Fruit fly (Drosophila melanogaster) whole organism, adult: ENCODE results near the gene Ipp.

Source experiments
- CG11617 ChIP-seq: fragments of 200-800 bp; sonication (Bioruptor generic); optimal IDR thresholded peaks from 2 replicates; lab custom pipeline; 2017; ENCODE audit warnings: mild to moderate bottlenecking, missing biosample characterization, missing genetic modification reagents, missing genetic modification characterization
- CG12768 ChIP-seq: fragments of 200-800 bp; sonication (Bioruptor generic); optimal IDR thresholded peaks from 2 replicates; lab custom pipeline; 2017; ENCODE audit warnings: missing biosample characterization, missing genetic modification characterization, mild to moderate bottlenecking, moderate library complexity, missing genetic modification reagents
- CG14711 ChIP-seq: fragments of 200-800 bp; sonication (Bioruptor generic); optimal IDR thresholded peaks from 2 replicates; lab custom pipeline; 2018; ENCODE audit warnings: missing biosample characterization, mild to moderate bottlenecking, missing genetic modification characterization, moderate library complexity
- CG1620 ChIP-seq: fragments of 200-800 bp; sonication (Bioruptor generic); optimal IDR thresholded peaks from 2 replicates; lab custom pipeline; 2016; ENCODE audit warnings: missing biosample characterization, missing genetic modification characterization
- CG33017 ChIP-seq: fragments of 200-800 bp; sonication (Bioruptor generic); optimal IDR thresholded peaks from 2 replicates; lab custom pipeline; 2018; ENCODE audit warnings: missing biosample characterization, mild to moderate bottlenecking, missing genetic modification characterization, moderate library complexity
- CG5204 ChIP-seq: fragments of 200-800 bp; sonication (Bioruptor generic); optimal IDR thresholded peaks from 2 replicates; lab custom pipeline; 2016; ENCODE audit warnings: missing biosample characterization, missing genetic modification characterization
- CG7045 ChIP-seq: fragments of 200-800 bp; sonication (Bioruptor generic); optimal IDR thresholded peaks from 2 replicates; lab custom pipeline; 2017; ENCODE audit warnings: missing biosample characterization, mild to moderate bottlenecking, missing genetic modification characterization
- CG7101 ChIP-seq: fragments of 200-800 bp; sonication (Bioruptor generic); optimal IDR thresholded peaks from 2 replicates; lab custom pipeline; 2018; ENCODE audit warnings: missing biosample characterization, mild to moderate bottlenecking, missing genetic modification characterization, moderate library complexity
- Clk ChIP-seq: fragments of 200-800 bp; sonication (Bioruptor generic); optimal IDR thresholded peaks from 2 replicates; lab custom pipeline; 2017; ENCODE audit warnings: missing biosample characterization, missing genetic modification characterization
- Crg-1 ChIP-seq: fragments of 200-800 bp; sonication (Bioruptor generic); optimal IDR thresholded peaks from 2 replicates; lab custom pipeline; 2016; ENCODE audit warnings: missing biosample characterization, missing genetic modification characterization
- Hr96 ChIP-seq: fragments of 200-800 bp; sonication (Bioruptor generic); optimal IDR thresholded peaks from 2 replicates; lab custom pipeline; 2016; ENCODE audit warnings: missing biosample characterization, missing genetic modification characterization
- Mnt ChIP-seq: fragments of 200-800 bp; sonication (Bioruptor generic); optimal IDR thresholded peaks from 2 replicates; lab custom pipeline; 2016; ENCODE audit warnings: missing biosample characterization, mild to moderate bottlenecking, missing genetic modification characterization
- bab1 ChIP-seq: fragments of 200-800 bp; sonication (Bioruptor generic); optimal IDR thresholded peaks from 3 replicates; lab custom pipeline; 2019; ENCODE audit warnings: missing biosample characterization, mild to moderate bottlenecking, missing genetic modification characterization, moderate library complexity
- cic ChIP-seq: fragments of 200-800 bp; sonication (Bioruptor generic); optimal IDR thresholded peaks from 2 replicates; lab custom pipeline; 2017; ENCODE audit warnings: missing biosample characterization, mild to moderate bottlenecking, missing genetic modification characterization, moderate library complexity
- cnc ChIP-seq, 2 experiments: fragments of >200 bp; optimal IDR thresholded peaks; 2 replicates each; lab custom pipeline; 2017
- kay ChIP-seq: fragments of 200-800 bp; sonication (Bioruptor generic); peaks from one replicate; lab custom pipeline; 2016; ENCODE audit warnings: missing biosample characterization, missing genetic modification characterization, borderline replicate concordance
- ovo ChIP-seq: fragments of 200-800 bp; sonication (Bioruptor generic); optimal IDR thresholded peaks from 2 replicates; lab custom pipeline; 2016; ENCODE audit warnings: missing biosample characterization, missing genetic modification characterization
- pad ChIP-seq: fragments of 200-800 bp; sonication (Bioruptor generic); optimal IDR thresholded peaks from 3 replicates; lab custom pipeline; 2017; ENCODE audit warnings: missing biosample characterization, missing genetic modification characterization, mild to moderate bottlenecking, moderate library complexity, missing genetic modification reagents
- tj ChIP-seq: fragments of 200-800 bp; sonication (Bioruptor generic); optimal IDR thresholded peaks from 3 replicates; lab custom pipeline; 2017; ENCODE audit warnings: missing biosample characterization, mild to moderate bottlenecking, missing genetic modification characterization, moderate library complexity
- toe ChIP-seq: fragments of 200-800 bp; sonication (Bioruptor generic); optimal IDR thresholded peaks from 2 replicates; lab custom pipeline; 2016; ENCODE audit warnings: missing biosample characterization, missing genetic modification characterization

Ipp gene

dm6 chr3R:13964074-13964473 is 5.5 kb downstream of the Ipp start, which contains the start of gene Kots:
Gene Kots, minus strand, starts transcription at chr3R:13964174.
- TF ChIP-seq Crg-1 = no peak

- TF ChIP-seq CG7101 (tag; lab: Kevin White, UChicago) = no peak
- TF ChIP-seq CG5204 (GFP tag; lab: Kevin White, UChicago) = no peak
- TF ChIP-seq CG7045 = no peak
- TF ChIP-seq Mnt (GFP tag; lab: Kevin White, UChicago) = peak; percentile 96
Measured at dm6 chr3R:13964513-13964975, 6.0 kb downstream of the Ipp start, which contains the start of gene Orc2. Gene Orc2, plus strand, starts transcription at chr3R:13964885.

dm6 chr3R:13971728-13972448 is 13.3 kb downstream of the Ipp start:
- TF ChIP-seq CG14711 (tag; lab: Kevin White, UChicago) = no peak
- TF ChIP-seq pad (GFP tag; lab: Kevin White, UChicago) = no peak
- TF ChIP-seq bab1 (GFP tag; lab: Kevin White, UChicago) = no peak
- no peak for TF ChIP-seq CG1620 (GFP tag; lab: Kevin White, UChicago)
- TF ChIP-seq Crg-1 = no peak
- no peak for TF ChIP-seq CG7101 (tag; lab: Kevin White, UChicago)
- TF ChIP-seq Hr96 (GFP tag; lab: Kevin White, UChicago) = no peak
- no peak for TF ChIP-seq toe (GFP tag; lab: Kevin White, UChicago)
- no peak for TF ChIP-seq CG12768
- TF ChIP-seq CG11617 = no peak
- TF ChIP-seq CG33017 = no peak
- no peak for TF ChIP-seq Mnt (GFP tag; lab: Kevin White, UChicago)
- no peak for TF ChIP-seq Clk
- no peak for TF ChIP-seq tj (GFP tag; lab: Kevin White, UChicago)
- no peak for TF ChIP-seq cnc (optimal IDR thresholded peaks at IDR 0.05; lab: Kevin White, UChicago)
- TF ChIP-seq cic (GFP tag; lab: Kevin White, UChicago) = no peak
- no peak for TF ChIP-seq CG7045
- TF ChIP-seq kay (GFP tag; lab: Kevin White, UChicago) = no peak

- TF ChIP-seq CG33017 (no peak), tj (GFP tag; lab: Kevin White, UChicago) (no peak), ovo (GFP tag; lab: Kevin White, UChicago) (no peak), CG11617 (no peak), bab1 (GFP tag; lab: Kevin White, UChicago) (no peak), Crg-1 (no peak), CG1620 (GFP tag; lab: Kevin White, UChicago) (no peak), CG7101 (tag; lab: Kevin White, UChicago) (no peak), Hr96 (GFP tag; lab: Kevin White, UChicago) (no peak), kay (GFP tag; lab: Kevin White, UChicago) (no peak), Mnt (GFP tag; lab: Kevin White, UChicago) (no peak)
Measured at dm6 chr3R:13972653-13973052, 14.1 kb downstream of the Ipp start.

- no peak for TF ChIP-seq kay (GFP tag; lab: Kevin White, UChicago)
- TF ChIP-seq CG11617 = no peak
- peak; percentile 19 for TF ChIP-seq pad (GFP tag; lab: Kevin White, UChicago)
- peak; percentile 81 for TF ChIP-seq tj (GFP tag; lab: Kevin White, UChicago)
Measured at dm6 chr3R:13974741-13975245, 16.2 kb downstream of the Ipp start.

DNA sequence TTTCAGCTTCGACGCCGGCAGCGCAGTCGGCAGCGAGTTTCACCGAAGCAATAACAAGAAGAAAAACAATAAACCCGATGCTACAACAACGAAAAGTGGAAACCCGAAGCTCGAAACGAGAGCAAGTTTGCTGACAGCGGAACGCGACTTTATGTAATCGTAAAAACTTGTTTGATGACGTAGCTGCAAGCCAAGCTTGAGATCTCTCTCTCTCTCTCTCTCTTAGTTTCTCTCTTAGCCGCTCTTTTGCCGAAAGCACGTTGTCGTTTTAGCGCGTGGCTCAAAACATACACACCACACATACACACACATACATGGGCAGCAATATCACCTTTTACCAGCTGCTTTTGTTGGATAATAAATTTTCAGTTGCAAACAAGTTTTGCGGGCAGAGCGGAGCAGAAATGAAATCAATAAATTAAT is 17.5 kb downstream of the Ipp start:
- TF ChIP-seq CG7101 (tag; lab: Kevin White, UChicago) (no peak), Mnt (GFP tag; lab: Kevin White, UChicago) (peak; percentile 42), tj (GFP tag; lab: Kevin White, UChicago) (peak; percentile 48), CG11617 (no peak)

DNA sequence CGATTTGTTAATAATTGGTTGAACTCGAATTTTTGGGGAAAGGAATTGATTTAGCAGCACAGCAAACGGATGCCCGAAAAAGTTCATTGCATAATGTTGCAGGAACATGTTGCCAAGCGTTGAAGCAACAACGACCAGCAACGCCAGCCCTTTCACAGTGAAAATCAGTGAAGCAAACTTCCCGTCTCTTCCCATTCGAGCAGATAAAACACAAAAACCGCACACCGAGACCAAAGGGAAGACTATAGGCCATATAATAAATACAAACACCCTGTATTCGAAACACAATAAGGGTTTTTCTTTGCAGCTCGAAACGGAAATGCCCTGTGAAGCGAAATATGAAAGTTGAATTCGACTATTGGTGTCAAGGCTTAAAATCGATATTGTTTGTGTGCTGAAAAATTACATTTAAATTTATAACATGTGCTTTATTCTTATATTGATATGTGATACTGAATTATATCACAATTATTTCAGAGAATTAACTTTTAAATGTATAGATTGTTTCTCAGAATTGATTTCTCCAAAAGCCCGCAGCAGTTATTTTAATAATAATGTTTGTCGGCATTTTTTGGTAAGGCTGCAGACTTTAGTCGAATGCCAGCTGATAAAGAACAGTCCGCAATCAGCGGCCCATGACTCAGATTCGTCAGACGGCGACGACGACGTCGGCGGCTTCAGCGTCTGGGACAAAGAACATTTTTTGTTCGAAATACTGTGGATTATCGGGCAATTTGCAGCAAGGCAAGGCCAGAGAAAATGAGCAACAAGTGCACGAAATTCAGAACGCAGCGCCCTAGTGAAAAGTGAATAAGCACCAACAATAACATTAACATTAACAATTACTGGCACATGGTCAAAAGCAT is 18.8 kb downstream of the Ipp start:
- TF ChIP-seq CG11617 (no peak), cnc (optimal IDR thresholded peaks at IDR 0.05; lab: Kevin White, UChicago) (no peak), CG7045 (no peak), CG7101 (tag; lab: Kevin White, UChicago) (no peak)
